Worm (Caenorhabditis elegans) whole organism, L3 larva: ENCODE measurements around the gene C40H1.3.

Experiments used
- R02D3.7 ChIP-seq: fragments of 150-350 bp; optimal IDR thresholded peaks from 2 replicates; lab custom pipeline; 2014; ENCODE audit warnings: missing biosample characterization, missing genetic modification characterization
- ZK546.5 ChIP-seq: sonication (generic microtip); optimal IDR thresholded peaks from 2 replicates; lab custom pipeline; 2017; ENCODE audit warnings: missing biosample characterization, missing genetic modification characterization
- aly-2 ChIP-seq: fragments of 150-350 bp; optimal IDR thresholded peaks from 2 replicates; lab custom pipeline; 2014; ENCODE audit warnings: missing biosample characterization, missing genetic modification characterization
- ama-1 ChIP-seq: fragments of 150-350 bp; optimal IDR thresholded peaks from 2 replicates; lab custom pipeline; 2018
- ceh-28 ChIP-seq: fragments of 150-350 bp; optimal IDR thresholded peaks from 2 replicates; lab custom pipeline; 2014; ENCODE audit warnings: missing biosample characterization, missing genetic modification reagents, missing genetic modification characterization
- ceh-82 ChIP-seq: fragments of 150-350 bp; optimal IDR thresholded peaks from 2 replicates; lab custom pipeline; 2014; ENCODE audit warnings: missing biosample characterization, missing genetic modification characterization
- daf-12 ChIP-seq: fragments of 150-350 bp; optimal IDR thresholded peaks from 2 replicates; lab custom pipeline; 2014; ENCODE audit warnings: missing biosample characterization, missing genetic modification reagents, missing genetic modification characterization
- egl-27 ChIP-seq: sonication (generic microtip); optimal IDR thresholded peaks from 4 replicates; lab custom pipeline; 2017; ENCODE audit warnings: missing biosample characterization, missing genetic modification reagents, missing genetic modification characterization
- egl-5 ChIP-seq: fragments of 150-350 bp; optimal IDR thresholded peaks from 2 replicates; lab custom pipeline; 2017; ENCODE audit warnings: missing biosample characterization, missing genetic modification reagents, missing genetic modification characterization, inconsistent platforms
- elt-1 ChIP-seq: fragments of 150-350 bp; optimal IDR thresholded peaks from 2 replicates; lab custom pipeline; 2014; ENCODE audit warnings: missing biosample characterization, missing genetic modification characterization
- elt-2 ChIP-seq: sonication (generic microtip); optimal IDR thresholded peaks from 2 replicates; lab custom pipeline; 2016; ENCODE audit warnings: missing genetic modification reagents, mild to moderate bottlenecking, missing genetic modification characterization, missing compliant biosample characterization
- elt-3 ChIP-seq, 3 experiments: fragments of 150-350 bp in 1 of 3; sonication (generic microtip) in 2 of 3; optimal IDR thresholded peaks; 2 replicates in 2 of 3; 4 replicates in 1 of 3; lab custom pipeline; 2014 to 2017; ENCODE audit warnings: missing biosample characterization in 3 of 3, missing genetic modification characterization in 3 of 3
- fkh-10 ChIP-seq: sonication (generic microtip); optimal IDR thresholded peaks from 2 replicates; lab custom pipeline; 2017; ENCODE audit warnings: missing biosample characterization, missing genetic modification reagents, missing genetic modification characterization
- fkh-2 ChIP-seq: fragments of 150-350 bp; optimal IDR thresholded peaks from 2 replicates; lab custom pipeline; 2014; ENCODE audit warnings: missing biosample characterization, missing genetic modification reagents, missing genetic modification characterization
- hmg-11 ChIP-seq: sonication (generic microtip); optimal IDR thresholded peaks from 2 replicates; lab custom pipeline; 2016; ENCODE audit warnings: missing genetic modification characterization, missing compliant biosample characterization
- jun-1 ChIP-seq: fragments of 150-350 bp; optimal IDR thresholded peaks from 2 replicates; lab custom pipeline; 2014; ENCODE audit warnings: missing biosample characterization, missing genetic modification reagents, missing genetic modification characterization
- lin-39 ChIP-seq: fragments of 150-350 bp; optimal IDR thresholded peaks from 2 replicates; lab custom pipeline; 2018; ENCODE audit warnings: missing biosample characterization, missing genetic modification reagents, missing genetic modification characterization
- lsy-12 ChIP-seq: sonication (generic microtip); optimal IDR thresholded peaks from 2 replicates; lab custom pipeline; 2016; ENCODE audit warnings: mild to moderate bottlenecking, missing genetic modification characterization, missing compliant biosample characterization
- mml-1 ChIP-seq: fragments of 150-350 bp; sonication (generic microtip); optimal IDR thresholded peaks from 3 replicates; lab custom pipeline; 2014; ENCODE audit warnings: missing biosample characterization, missing genetic modification characterization
- nfya-1 ChIP-seq: sonication (generic microtip); optimal IDR thresholded peaks from 2 replicates; lab custom pipeline; 2017; ENCODE audit warnings: missing genetic modification characterization, mild to moderate bottlenecking, missing compliant biosample characterization, antibody characterized with exemption, moderate library complexity; ENCODE audit not compliant: insufficient read depth
- nhr-11 ChIP-seq: fragments of 150-350 bp; optimal IDR thresholded peaks from 2 replicates; lab custom pipeline; 2014; ENCODE audit warnings: missing biosample characterization, missing genetic modification characterization
- nhr-12 ChIP-seq: fragments of 150-350 bp; optimal IDR thresholded peaks from 2 replicates; lab custom pipeline; 2014; ENCODE audit warnings: missing biosample characterization, missing genetic modification characterization
- nhr-23 ChIP-seq: fragments of 150-350 bp; optimal IDR thresholded peaks from 2 replicates; lab custom pipeline; 2014; ENCODE audit warnings: missing biosample characterization, missing genetic modification reagents, missing genetic modification characterization
- nhr-237 ChIP-seq: fragments of 150-350 bp; optimal IDR thresholded peaks from 2 replicates; lab custom pipeline; 2014; ENCODE audit warnings: missing biosample characterization, missing genetic modification characterization
- nhr-25 ChIP-seq: sonication (generic microtip); optimal IDR thresholded peaks from 2 replicates; lab custom pipeline; 2017; ENCODE audit warnings: missing biosample characterization, missing genetic modification characterization
- nhr-67 ChIP-seq: fragments of 150-350 bp; optimal IDR thresholded peaks from 2 replicates; lab custom pipeline; 2014; ENCODE audit warnings: missing biosample characterization, missing genetic modification characterization
- nhr-76 ChIP-seq: fragments of 150-350 bp; sonication (generic microtip); optimal IDR thresholded peaks from 5 replicates; lab custom pipeline; 2014; ENCODE audit warnings: missing biosample characterization, missing genetic modification characterization
- pqm-1 ChIP-seq: fragments of 150-350 bp; optimal IDR thresholded peaks from 2 replicates; lab custom pipeline; 2017; ENCODE audit warnings: missing biosample characterization, missing genetic modification characterization, inconsistent platforms
- skn-1 ChIP-seq: fragments of 150-350 bp; optimal IDR thresholded peaks from 2 replicates; lab custom pipeline; 2014; ENCODE audit warnings: missing biosample characterization, missing genetic modification characterization
- snpc-4 ChIP-seq: fragments of 150-350 bp; optimal IDR thresholded peaks from 2 replicates; lab custom pipeline; 2014; ENCODE audit warnings: missing biosample characterization, missing genetic modification characterization
- tbx-2 ChIP-seq: sonication (generic microtip); optimal IDR thresholded peaks from 2 replicates; lab custom pipeline; 2016; ENCODE audit warnings: mild to moderate bottlenecking, missing genetic modification characterization, missing compliant biosample characterization
- unc-39 ChIP-seq: sonication (generic microtip); optimal IDR thresholded peaks from 4 replicates; lab custom pipeline; 2017; ENCODE audit warnings: missing biosample characterization, missing genetic modification characterization
- unc-62 ChIP-seq: fragments of 150-350 bp; sonication (generic microtip); optimal IDR thresholded peaks from 4 replicates; lab custom pipeline; 2014; ENCODE audit warnings: missing biosample characterization, missing genetic modification reagents, missing genetic modification characterization
- zag-1 ChIP-seq: fragments of 150-350 bp; optimal IDR thresholded peaks from 2 replicates; lab custom pipeline; 2014; ENCODE audit warnings: missing biosample characterization, missing genetic modification characterization
- ztf-11 ChIP-seq: fragments of 150-350 bp; optimal IDR thresholded peaks from 2 replicates; lab custom pipeline; 2014; ENCODE audit warnings: missing biosample characterization, missing genetic modification characterization

Gene C40H1.3

ce11 chrIII:9300670-9301069 lies 28.5 kb downstream of the C40H1.3 start:
- peak; percentile 29 for TF ChIP-seq nhr-23 (tag; lab: Kevin White, UChicago)
- TF ChIP-seq lsy-12, result no peak
- no peak for TF ChIP-seq aly-2 (tag; lab: Kevin White, UChicago)
- TF ChIP-seq ztf-11 (tag; lab: Kevin White, UChicago), result no peak
- TF ChIP-seq daf-12 (tag; lab: Kevin White, UChicago), result no peak
- TF ChIP-seq unc-62 (GFP tag; lab: Kevin White, UChicago), result no peak
- peak; percentile 17 for TF ChIP-seq nhr-25
- TF ChIP-seq, all 47 proteins: peak for 2

ce11 chrIII:9299919-9300318 lies 29.2 kb downstream of the C40H1.3 start, which contains the start of gene K01B6.3:
Gene K01B6.3 (plus strand): TSS chrIII:9300219.
- TF ChIP-seq fkh-2 (tag; lab: Kevin White, UChicago), result no peak
- TF ChIP-seq R02D3.7 (tag; lab: Kevin White, UChicago), result no peak
- no peak for TF ChIP-seq nhr-11 (tag; lab: Kevin White, UChicago)
- no peak for TF ChIP-seq lin-39
- TF ChIP-seq egl-5 (tag; lab: Kevin White, UChicago), result no peak
- no peak for TF ChIP-seq mml-1 (tag; lab: Kevin White, UChicago)
- no peak for TF ChIP-seq ZK546.5 (tag; lab: Kevin White, UChicago)
- no peak for TF ChIP-seq nhr-67 (tag; lab: Kevin White, UChicago)
- no peak for TF ChIP-seq elt-2 (tag; lab: Kevin White, UChicago)

ce11 chrIII:9299116-9299515 lies 30.1 kb downstream of the C40H1.3 start:
- TF ChIP-seq nhr-12 (no peak), lin-39 (no peak), hmg-11 (no peak), unc-62 (GFP tag; lab: Kevin White, UChicago) (no peak), fkh-10 (GFP tag; lab: Kevin White, UChicago) (no peak), tbx-2 (no peak), nhr-237 (tag; lab: Kevin White, UChicago) (no peak), aly-2 (tag; lab: Kevin White, UChicago) (no peak), ceh-28 (tag; lab: Kevin White, UChicago) (no peak), unc-39 (tag; lab: Kevin White, UChicago) (no peak), elt-3 (tag; optimal IDR thresholded peaks at IDR 0.05; lab: Kevin White, UChicago) (no peak), nfya-1 (tag; lab: Kevin White, UChicago) (no peak), ceh-82 (no peak), zag-1 (no peak)

ce11 chrIII:9297345-9297744 lies 31.8 kb downstream of the C40H1.3 start, which contains the start of gene K01B6.4:
Gene K01B6.4 (minus strand): TSS chrIII:9297445.
- TF ChIP-seq daf-12 (tag; lab: Kevin White, UChicago) (no peak), elt-2 (tag; lab: Kevin White, UChicago) (no peak), pqm-1 (tag; lab: Kevin White, UChicago) (no peak), ama-1 (no peak), elt-1 (tag; lab: Kevin White, UChicago) (no peak), nhr-76 (no peak), nhr-12 (no peak), egl-5 (tag; lab: Kevin White, UChicago) (no peak), snpc-4 (no peak), egl-27 (tag; lab: Kevin White, UChicago) (no peak), mml-1 (tag; lab: Kevin White, UChicago) (no peak), ztf-11 (tag; lab: Kevin White, UChicago) (no peak), unc-62 (GFP tag; lab: Kevin White, UChicago) (no peak), nhr-67 (tag; lab: Kevin White, UChicago) (no peak), nhr-23 (tag; lab: Kevin White, UChicago) (no peak), lin-39 (no peak), zag-1 (no peak)
- TF ChIP-seq, all 47 proteins: peak for 0

ce11 chrIII:9289815-9290214 lies 39.4 kb downstream of the C40H1.3 start:
- TF ChIP-seq pqm-1 (tag; lab: Kevin White, UChicago) (peak; percentile 94), skn-1 (no peak), nfya-1 (tag; lab: Kevin White, UChicago) (peak; percentile 27), nhr-237 (tag; lab: Kevin White, UChicago) (no peak), elt-2 (tag; lab: Kevin White, UChicago) (peak; percentile 96), jun-1 (tag; lab: Kevin White, UChicago) (peak; percentile 9)
- TF ChIP-seq, all 47 proteins: peak for 4
